Worm (Caenorhabditis elegans) whole organism, young adult: Measurements from ENCODE around the gene K05F1.6.
"Not testable (repeated sequence)": the region's sequence is repeated elsewhere in the genome, so short reads cannot be mapped to it uniquely, and the experiment has no call there.

Source experiments
- B0035.1 ChIP-seq: sonication (generic microtip); optimal IDR thresholded peaks from 2 replicates; lab custom pipeline; 2016; ENCODE audit warnings: missing genetic modification characterization, mild to moderate bottlenecking, missing compliant biosample characterization, missing genotype, missing genetic modification reagents
- F10E7.11 ChIP-seq: sonication (generic microtip); optimal IDR thresholded peaks from 2 replicates; lab custom pipeline; 2017; ENCODE audit warnings: mild to moderate bottlenecking, missing genetic modification characterization, moderate library complexity, missing compliant biosample characterization
- F49E8.2 ChIP-seq: sonication (generic microtip); optimal IDR thresholded peaks from 3 replicates; lab custom pipeline; 2017; ENCODE audit warnings: missing genetic modification characterization, mild to moderate bottlenecking, missing compliant biosample characterization, antibody characterized with exemption, moderate library complexity; ENCODE audit not compliant: insufficient read depth
- F57A8.1 ChIP-seq: fragments of 200-800 bp; sonication (Bioruptor generic); optimal IDR thresholded peaks from 2 replicates; lab custom pipeline; 2018; ENCODE audit warnings: mild to moderate bottlenecking, missing genetic modification characterization, moderate library complexity, missing compliant biosample characterization
- F57C9.4 ChIP-seq: sonication (generic microtip); optimal IDR thresholded peaks from 2 replicates; lab custom pipeline; 2017; ENCODE audit warnings: mild to moderate bottlenecking, missing genetic modification characterization, missing compliant biosample characterization
- K12H6.12 ChIP-seq: fragments of 200-800 bp; sonication (Bioruptor generic); optimal IDR thresholded peaks from 2 replicates; lab custom pipeline; 2018; ENCODE audit warnings: mild to moderate bottlenecking, missing genetic modification characterization, missing compliant biosample characterization
- Y53F4B.3 ChIP-seq: fragments of 200-800 bp; sonication (Bioruptor generic); IDR thresholded peaks from 2 replicates; pipeline ENCODE4 v1.3.6; 2022; ENCODE audit warnings: missing genetic modification reagents, missing genetic modification characterization, missing compliant biosample characterization
- Y56A3A.18 ChIP-seq: fragments of 200-800 bp; sonication (Bioruptor generic); IDR thresholded peaks from 2 replicates; pipeline ENCODE4 v1.3.6; 2022; ENCODE audit warnings: missing genetic modification reagents, missing genetic modification characterization, missing compliant biosample characterization
- athp-1 ChIP-seq: sonication (generic microtip); optimal IDR thresholded peaks from 2 replicates; lab custom pipeline; 2017; ENCODE audit warnings: mild to moderate bottlenecking, missing genetic modification characterization, missing compliant biosample characterization
- attf-6 ChIP-seq: fragments of 200-800 bp; sonication (Bioruptor generic); IDR thresholded peaks from 2 replicates; pipeline ENCODE4 v1.3.6; 2022; ENCODE audit warnings: missing genetic modification reagents, missing genetic modification characterization, missing compliant biosample characterization
- bed-2 ChIP-seq: fragments of 200-800 bp; sonication (Bioruptor generic); IDR thresholded peaks from 2 replicates; pipeline ENCODE4 v1.3.6; 2022; ENCODE audit warnings: missing genetic modification reagents, missing genetic modification characterization, missing compliant biosample characterization
- ceh-100 ChIP-seq: fragments of 200-800 bp; sonication (Bioruptor generic); IDR thresholded peaks from 2 replicates; pipeline ENCODE4 v1.3.6; 2022; ENCODE audit warnings: missing genetic modification reagents, missing genetic modification characterization, missing compliant biosample characterization
- ceh-58 ChIP-seq: fragments of 200-800 bp; sonication (Bioruptor generic); IDR thresholded peaks from 2 replicates; pipeline ENCODE4 v1.3.6; 2022; ENCODE audit warnings: missing genetic modification characterization, missing compliant biosample characterization
- ceh-79 ChIP-seq: sonication (generic microtip); optimal IDR thresholded peaks from 2 replicates; lab custom pipeline; 2017; ENCODE audit warnings: mild to moderate bottlenecking, missing genetic modification characterization, missing compliant biosample characterization
- dpl-1 ChIP-seq: fragments of 150-350 bp; optimal IDR thresholded peaks from 2 replicates; lab custom pipeline; 2014; ENCODE audit warnings: missing biosample characterization, missing genetic modification reagents, missing genetic modification characterization
- hlh-12 ChIP-seq: sonication (generic microtip); optimal IDR thresholded peaks from 2 replicates; lab custom pipeline; 2016; ENCODE audit warnings: missing genetic modification characterization, missing compliant biosample characterization
- hmg-20 ChIP-seq: fragments of 200-800 bp; sonication (Bioruptor generic); IDR thresholded peaks from 2 replicates; pipeline ENCODE4 v1.3.6; 2022; ENCODE audit warnings: missing genetic modification reagents, missing genetic modification characterization, missing compliant biosample characterization
- hrde-1 ChIP-seq: sonication (generic microtip); optimal IDR thresholded peaks from 2 replicates; lab custom pipeline; 2016; ENCODE audit warnings: missing genetic modification characterization, mild to moderate bottlenecking, missing compliant biosample characterization, moderate library complexity, missing genotype, missing genetic modification reagents, borderline replicate concordance
- hsf-1 ChIP-seq: fragments of 200-800 bp; sonication (Bioruptor generic); IDR thresholded peaks from 2 replicates; pipeline ENCODE4 v1.3.6; 2022; ENCODE audit warnings: missing genetic modification reagents, missing genetic modification characterization, missing compliant biosample characterization
- let-526 ChIP-seq: fragments of 200-800 bp; sonication (Bioruptor generic); IDR thresholded peaks from 2 replicates; pipeline ENCODE4 v1.3.6; 2022; ENCODE audit warnings: missing genetic modification reagents, missing genetic modification characterization, missing compliant biosample characterization
- lin-26 ChIP-seq: fragments of 200-800 bp; sonication (Bioruptor generic); IDR thresholded peaks from 2 replicates; pipeline ENCODE4 v1.3.6; 2022; ENCODE audit warnings: missing genetic modification reagents, missing genetic modification characterization, missing compliant biosample characterization
- lin-54 ChIP-seq: fragments of 200-800 bp; sonication (Bioruptor generic); optimal IDR thresholded peaks from 2 replicates; lab custom pipeline; 2018; ENCODE audit warnings: mild to moderate bottlenecking, missing genetic modification characterization, missing compliant biosample characterization
- madf-3 ChIP-seq: fragments of 200-800 bp; sonication (Bioruptor generic); IDR thresholded peaks from 2 replicates; pipeline ENCODE4 v1.3.6; 2022; ENCODE audit warnings: missing genetic modification reagents, missing genetic modification characterization, missing compliant biosample characterization
- madf-6 ChIP-seq: fragments of 200-800 bp; sonication (Bioruptor generic); IDR thresholded peaks from 2 replicates; pipeline ENCODE4 v1.3.6; 2022; ENCODE audit warnings: missing genetic modification reagents, missing genetic modification characterization, missing compliant biosample characterization
- mcd-1 ChIP-seq: fragments of 200-800 bp; sonication (Bioruptor generic); IDR thresholded peaks from 2 replicates; pipeline ENCODE4 v1.3.6; 2022; ENCODE audit warnings: missing genetic modification reagents, missing genetic modification characterization, missing compliant biosample characterization
- mes-4 ChIP-seq: sonication (generic microtip); optimal IDR thresholded peaks from 2 replicates; lab custom pipeline; 2016; ENCODE audit warnings: missing genotype, missing genetic modification characterization, missing compliant biosample characterization
- mxl-1 ChIP-seq: sonication (generic microtip); optimal IDR thresholded peaks from 2 replicates; lab custom pipeline; 2016; ENCODE audit warnings: missing genetic modification characterization, missing compliant biosample characterization
- nhr-179 ChIP-seq: sonication (generic microtip); optimal IDR thresholded peaks from 2 replicates; lab custom pipeline; 2016; ENCODE audit warnings: mild to moderate bottlenecking, missing genetic modification characterization, missing compliant biosample characterization
- nhr-90 ChIP-seq: sonication (generic microtip); optimal IDR thresholded peaks from 2 replicates; lab custom pipeline; 2016; ENCODE audit warnings: missing genotype, mild to moderate bottlenecking, missing genetic modification characterization, missing compliant biosample characterization
- rec-8 ChIP-seq, 2 experiments: sonication (generic microtip); optimal IDR thresholded peaks; 2 replicates each; lab custom pipeline; 2016; ENCODE audit warnings: mild to moderate bottlenecking in 2 of 2, missing genetic modification characterization in 2 of 2, missing genetic modification reagents in 2 of 2, missing genotype in 2 of 2, missing biosample characterization in 1 of 2, missing compliant biosample characterization in 1 of 2, moderate library complexity in 1 of 2
- snpc-4 ChIP-seq, 5 experiments: fragments of 150-350 bp in 1 of 5; sonication (generic microtip) in 4 of 5; optimal IDR thresholded peaks; 2 replicates each; lab custom pipeline; 2014 to 2018; ENCODE audit warnings: missing genetic modification characterization in 5 of 5, missing biosample characterization in 3 of 5, antibody characterized with exemption in 2 of 5, mild to moderate bottlenecking in 2 of 5, missing compliant biosample characterization in 2 of 5, missing genotype in 2 of 5, moderate library complexity in 2 of 5, missing genetic modification reagents in 1 of 5
- tbx-9 ChIP-seq: sonication (generic microtip); optimal IDR thresholded peaks from 2 replicates; lab custom pipeline; 2016; ENCODE audit warnings: borderline replicate concordance, missing genetic modification characterization, inconsistent platforms, missing compliant biosample characterization
- tlf-1 ChIP-seq: fragments of 200-800 bp; sonication (Bioruptor generic); optimal IDR thresholded peaks from 2 replicates; lab custom pipeline; 2018; ENCODE audit warnings: mild to moderate bottlenecking, missing genetic modification characterization, missing compliant biosample characterization
- unc-62 ChIP-seq: fragments of 150-350 bp; optimal IDR thresholded peaks from 2 replicates; lab custom pipeline; 2014; ENCODE audit warnings: missing biosample characterization, missing genetic modification reagents, missing genetic modification characterization
- xnd-1 ChIP-seq: sonication (generic microtip); optimal IDR thresholded peaks from 2 replicates; lab custom pipeline; 2016; ENCODE audit warnings: missing genotype, missing genetic modification reagents, missing genetic modification characterization, missing compliant biosample characterization
- zim-3 ChIP-seq: sonication (generic microtip); optimal IDR thresholded peaks from 2 replicates; lab custom pipeline; 2017; ENCODE audit warnings: mild to moderate bottlenecking, missing genetic modification characterization, moderate library complexity, missing compliant biosample characterization
- ztf-25 ChIP-seq: fragments of 200-800 bp; sonication (Bioruptor generic); IDR thresholded peaks from 2 replicates; pipeline ENCODE4 v1.3.6; 2022; ENCODE audit warnings: missing genetic modification reagents, missing genetic modification characterization, missing compliant biosample characterization

The K05F1.6 gene

DNA sequence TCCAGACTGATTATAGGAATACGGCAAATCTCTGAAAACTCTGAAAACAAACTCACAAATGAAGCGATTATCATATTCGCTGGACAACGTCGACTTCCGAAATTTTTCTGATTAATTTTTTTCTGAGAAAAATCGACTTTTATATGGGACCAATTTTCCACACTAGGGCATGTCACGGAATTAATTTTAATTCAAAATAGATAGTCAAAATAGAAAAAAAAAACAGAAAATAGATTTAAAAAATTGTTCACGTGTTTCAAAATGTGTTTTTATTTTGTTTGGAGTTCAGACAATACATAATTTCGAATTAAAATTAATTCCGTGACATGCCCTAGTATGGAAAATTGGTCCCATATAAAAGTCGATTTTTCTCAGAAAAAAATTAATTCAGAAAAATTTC is 24.7 kb upstream of the K05F1.6 start, which contains the start of the genes F10C1.3 and F10C1.23:
Gene F10C1.3 (minus strand): TSS at position 101 of the 400 bp plus-strand sequence.
Gene F10C1.23 (plus strand): TSS at position 385 of the 400 bp plus-strand sequence.
- not testable (repeated sequence) for TF ChIP-seq rec-8 (tag; optimal IDR thresholded peaks at IDR 0.05; lab: Kevin White, UChicago); hrde-1; lin-26

DNA sequence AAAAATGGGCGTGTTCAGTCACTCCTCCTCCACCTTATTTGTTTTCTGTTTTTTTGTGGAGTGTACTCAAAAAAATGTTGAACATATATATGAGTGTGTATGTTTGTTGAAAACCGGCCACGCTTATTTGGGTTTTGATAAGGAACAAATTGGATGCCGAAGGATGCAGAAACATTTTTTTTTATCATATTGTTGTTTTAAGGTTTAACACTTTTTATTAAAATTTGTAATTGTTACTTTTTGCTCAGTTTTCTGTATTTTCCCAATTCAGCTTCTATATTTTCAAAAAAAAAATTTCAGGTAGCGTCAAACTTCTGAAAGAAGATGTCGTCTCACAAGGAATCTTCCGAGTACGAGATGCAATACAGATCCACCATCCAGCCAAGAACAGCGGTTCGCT is 17.0 kb upstream of the K05F1.6 start, which contains the start of gene ifb-1:
Gene ifb-1 (plus strand): TSS at position 301 of the 400 bp plus-strand sequence.
- TF ChIP-seq xnd-1 (no peak), tbx-9 (tag; lab: Kevin White, UChicago) (no peak), F57C9.4 (no peak), zim-3 (tag; lab: Kevin White, UChicago) (no peak), ceh-79 (tag; lab: Kevin White, UChicago) (no peak), ceh-100 (no peak), unc-62 (GFP tag; lab: Kevin White, UChicago) (no peak), mes-4 (tag; lab: Kevin White, UChicago) (no peak), hlh-12 (tag; lab: Kevin White, UChicago) (no peak), madf-3 (GFP tag; lab: Robert Waterston, UW) (no peak), mcd-1 (GFP tag; lab: Robert Waterston, UW) (no peak), F57A8.1 (GFP tag; lab: Kevin White, UChicago) (no peak), Y56A3A.18 (GFP tag; lab: Robert Waterston, UW) (no peak), lin-54 (no peak), F49E8.2 (tag; lab: Kevin White, UChicago) (no peak), let-526 (GFP tag; lab: Robert Waterston, UW) (no peak), ceh-58 (GFP tag; lab: Robert Waterston, UW) (no peak), Y53F4B.3 (GFP tag; lab: Robert Waterston, UW) (no peak), bed-2 (GFP tag; lab: Robert Waterston, UW) (no peak)

DNA sequence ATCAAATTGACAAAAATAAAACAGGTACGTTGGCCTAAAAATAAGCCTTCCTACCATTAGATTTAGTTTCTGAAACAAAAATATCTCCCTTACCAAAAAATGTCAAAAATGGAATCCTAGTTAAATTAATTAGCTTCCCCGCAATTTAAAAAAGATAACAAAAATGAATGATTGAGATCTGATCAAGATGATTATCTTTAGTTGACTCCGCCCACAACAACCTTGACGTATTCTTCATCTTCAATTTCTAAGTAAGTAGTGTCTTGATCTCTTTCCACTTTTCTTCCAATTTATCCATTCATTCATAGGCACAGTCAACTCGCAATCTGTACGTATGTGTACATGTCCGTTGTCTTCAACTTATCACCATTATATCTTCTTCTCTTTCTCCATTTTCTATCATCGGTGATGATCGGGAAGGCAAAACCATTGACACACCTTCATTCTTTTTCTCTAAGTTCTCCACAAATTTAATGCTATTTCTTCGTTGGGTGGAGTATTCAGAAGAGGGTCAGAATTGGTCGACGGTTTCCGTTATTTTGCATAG is 14.0 kb upstream of the K05F1.6 start:
- TF ChIP-seq ceh-79 (tag; lab: Kevin White, UChicago) (no peak), nhr-179 (tag; lab: Kevin White, UChicago) (no peak), athp-1 (tag; lab: Kevin White, UChicago) (no peak), attf-6 (GFP tag; lab: Robert Waterston, UW) (no peak), dpl-1 (GFP tag; lab: Kevin White, UChicago) (no peak), K12H6.12 (no peak), madf-6 (GFP tag; lab: Robert Waterston, UW) (no peak), ztf-25 (GFP tag; lab: Robert Waterston, UW) (no peak), mxl-1 (tag; lab: Kevin White, UChicago) (no peak), hsf-1 (GFP tag; lab: Robert Waterston, UW) (no peak), F10E7.11 (tag; lab: Kevin White, UChicago) (no peak), hmg-20 (GFP tag; lab: Robert Waterston, UW) (no peak), nhr-90 (tag; lab: Kevin White, UChicago) (no peak), ceh-100 (no peak), B0035.1 (tag; lab: Kevin White, UChicago) (no peak), tlf-1 (GFP tag; lab: Kevin White, UChicago) (no peak), lin-54 (no peak), snpc-4 (GFP tag; optimal IDR thresholded peaks at IDR 0.05; lab: Kevin White, UChicago) (no peak), snpc-4 (tag; optimal IDR thresholded peaks at IDR 0.05; lab: Kevin White, UChicago) (no peak)
- TF ChIP-seq, all 124 proteins: peak for 0
